Fruit fly (Drosophila melanogaster) whole organism, embryonic: Measurements from ENCODE around the gene pug.

ENCODE experiments used
- Adf1 ChIP-seq: fragments of 200-800 bp; sonication (Bioruptor generic); IDR thresholded peaks from 2 replicates; pipeline ENCODE4 v1.3.6; 2022; ENCODE audit warnings: missing biosample characterization, missing genetic modification characterization
- Atf3 ChIP-seq: fragments of 200-800 bp; sonication (Bioruptor generic); optimal IDR thresholded peaks from 3 replicates; lab custom pipeline; 2016; ENCODE audit warnings: missing biosample characterization, missing genetic modification characterization
- CG10274 ChIP-seq: fragments of 200-800 bp; sonication (Bioruptor generic); optimal IDR thresholded peaks from 3 replicates; lab custom pipeline; 2017; ENCODE audit warnings: missing biosample characterization, mild to moderate bottlenecking, missing genetic modification characterization
- CG10431 ChIP-seq: fragments of 200-800 bp; sonication (Bioruptor generic); optimal IDR thresholded peaks from 3 replicates; lab custom pipeline; 2018; ENCODE audit warnings: missing biosample characterization, mild to moderate bottlenecking, missing genetic modification characterization
- CG10565 ChIP-seq: fragments of 200-800 bp; sonication (Bioruptor generic); optimal IDR thresholded peaks from 3 replicates; lab custom pipeline; 2016; ENCODE audit warnings: missing biosample characterization, mild to moderate bottlenecking, missing genetic modification characterization
- CG11456 ChIP-seq: fragments of 200-800 bp; sonication (Bioruptor generic); IDR thresholded peaks from 3 replicates; pipeline ENCODE4 v1.3.6; 2022; ENCODE audit warnings: missing biosample characterization, missing genetic modification characterization
- CG11504 ChIP-seq: fragments of 200-800 bp; sonication (Bioruptor generic); optimal IDR thresholded peaks from 3 replicates; lab custom pipeline; 2019; ENCODE audit warnings: missing biosample characterization, mild to moderate bottlenecking, missing genetic modification characterization, moderate library complexity
- CG11696 ChIP-seq: fragments of 200-800 bp; sonication (Bioruptor generic); IDR thresholded peaks from 2 replicates; pipeline ENCODE4 v1.3.6; 2022; ENCODE audit warnings: missing biosample characterization, missing genetic modification characterization
- CG13287 ChIP-seq: fragments of 200-800 bp; sonication (Bioruptor generic); IDR thresholded peaks from 2 replicates; pipeline ENCODE4 v1.3.6; 2022; ENCODE audit warnings: missing biosample characterization, missing genetic modification characterization; ENCODE audit not compliant: partially characterized antibody
- CG13424 ChIP-seq: fragments of 200-800 bp; sonication (Bioruptor generic); optimal IDR thresholded peaks from 2 replicates; lab custom pipeline; 2019; ENCODE audit warnings: missing biosample characterization, mild to moderate bottlenecking, missing genetic modification characterization, moderate library complexity
- CG13894 ChIP-seq: fragments of 200-800 bp; sonication (Bioruptor generic); optimal IDR thresholded peaks from 3 replicates; lab custom pipeline; 2018; ENCODE audit warnings: missing biosample characterization, mild to moderate bottlenecking, missing genetic modification characterization, moderate library complexity
- CG14710 ChIP-seq: fragments of 200-800 bp; sonication (Bioruptor generic); optimal IDR thresholded peaks from 3 replicates; lab custom pipeline; 2019; ENCODE audit warnings: missing biosample characterization, mild to moderate bottlenecking, missing genetic modification characterization, moderate library complexity
- CG18011 ChIP-seq: fragments of 200-800 bp; sonication (Bioruptor generic); optimal IDR thresholded peaks from 2 replicates; lab custom pipeline; 2017; ENCODE audit warnings: missing biosample characterization, missing genetic modification characterization, mild to moderate bottlenecking, moderate library complexity, missing genotype
- CG2199 ChIP-seq: fragments of 200-800 bp; sonication (Bioruptor generic); IDR thresholded peaks from 3 replicates; pipeline ENCODE4 v1.3.6; 2022; ENCODE audit warnings: missing biosample characterization, missing genetic modification characterization
- CG2202 ChIP-seq: fragments of 200-800 bp; sonication (Bioruptor generic); optimal IDR thresholded peaks from 2 replicates; lab custom pipeline; 2018; ENCODE audit warnings: missing biosample characterization, mild to moderate bottlenecking, missing genetic modification characterization
- CG31365 ChIP-seq: fragments of 200-800 bp; sonication (Bioruptor generic); optimal IDR thresholded peaks from 2 replicates; lab custom pipeline; 2018; ENCODE audit warnings: missing biosample characterization, mild to moderate bottlenecking, missing genetic modification characterization
- CG3163 ChIP-seq: fragments of 200-800 bp; sonication (Bioruptor generic); optimal IDR thresholded peaks from 3 replicates; lab custom pipeline; 2016; ENCODE audit warnings: missing biosample characterization, missing genetic modification characterization
- CG32772 ChIP-seq: fragments of 200-800 bp; sonication (Bioruptor generic); IDR thresholded peaks from 2 replicates; pipeline ENCODE4 v1.3.6; 2022; ENCODE audit warnings: missing biosample characterization, missing genetic modification characterization
- CG33213 ChIP-seq: fragments of 200-800 bp; sonication (Bioruptor generic); optimal IDR thresholded peaks from 3 replicates; lab custom pipeline; 2016; ENCODE audit warnings: missing biosample characterization, missing genetic modification characterization
- CG34224 ChIP-seq: fragments of 200-800 bp; sonication (Bioruptor generic); IDR thresholded peaks from 3 replicates; pipeline ENCODE4 v1.3.6; 2022; ENCODE audit warnings: missing biosample characterization, missing genetic modification characterization; ENCODE audit not compliant: partially characterized antibody
- CG34376 ChIP-seq: fragments of 200-800 bp; sonication (Bioruptor generic); optimal IDR thresholded peaks from 2 replicates; lab custom pipeline; 2018; ENCODE audit warnings: missing biosample characterization, mild to moderate bottlenecking, missing genetic modification characterization
- CG3995 ChIP-seq: fragments of 200-800 bp; sonication (Bioruptor generic); optimal IDR thresholded peaks from 3 replicates; lab custom pipeline; 2016; ENCODE audit warnings: missing biosample characterization, missing genetic modification characterization
- CG4854 ChIP-seq: fragments of 200-800 bp; sonication (Bioruptor generic); optimal IDR thresholded peaks from 2 replicates; lab custom pipeline; 2016; ENCODE audit warnings: missing biosample characterization, missing genetic modification characterization, inconsistent platforms
- CG5245 ChIP-seq: fragments of 200-800 bp; sonication (Bioruptor generic); optimal IDR thresholded peaks from 3 replicates; lab custom pipeline; 2016; ENCODE audit warnings: missing biosample characterization, missing genetic modification characterization
- CG6254 ChIP-seq: fragments of 200-800 bp; sonication (Bioruptor generic); optimal IDR thresholded peaks from 3 replicates; lab custom pipeline; 2017; ENCODE audit warnings: mild to moderate bottlenecking, missing biosample characterization, missing genetic modification reagents, missing genetic modification characterization
- CG7987 ChIP-seq: fragments of 200-800 bp; sonication (Bioruptor generic); optimal IDR thresholded peaks from 2 replicates; lab custom pipeline; 2018; ENCODE audit warnings: missing biosample characterization, mild to moderate bottlenecking, missing genetic modification characterization, moderate library complexity
- CG8281 ChIP-seq: fragments of 200-800 bp; sonication (Bioruptor generic); optimal IDR thresholded peaks from 2 replicates; lab custom pipeline; 2018; ENCODE audit warnings: missing biosample characterization, mild to moderate bottlenecking, missing genetic modification characterization, moderate library complexity
- CG9215 ChIP-seq: fragments of 200-800 bp; sonication (Bioruptor generic); IDR thresholded peaks from 2 replicates; pipeline ENCODE4 v1.3.6; 2022; ENCODE audit warnings: missing biosample characterization, missing genetic modification characterization
- Deaf1 ChIP-seq: fragments of 200-800 bp; optimal IDR thresholded peaks from 3 replicates; lab custom pipeline; 2019; ENCODE audit warnings: missing biosample characterization, mild to moderate bottlenecking, missing genetic modification characterization, moderate library complexity
- ERR ChIP-seq: fragments of 200-800 bp; sonication (Bioruptor generic); optimal IDR thresholded peaks from 2 replicates; lab custom pipeline; 2016; ENCODE audit warnings: missing biosample characterization, missing genetic modification characterization
- Jarid2 ChIP-seq: fragments of 200-800 bp; sonication (Bioruptor generic); optimal IDR thresholded peaks from 3 replicates; lab custom pipeline; 2017; ENCODE audit warnings: mild to moderate bottlenecking, missing biosample characterization, missing genetic modification reagents, missing genetic modification characterization
- Nf-YC ChIP-seq: fragments of 200-800 bp; optimal IDR thresholded peaks from 3 replicates; lab custom pipeline; 2019; ENCODE audit warnings: missing biosample characterization, mild to moderate bottlenecking, missing genetic modification characterization, moderate library complexity
- Rfx ChIP-seq: fragments of 200-800 bp; sonication (Bioruptor generic); IDR thresholded peaks from 2 replicates; pipeline ENCODE4 v1.3.6; 2022; ENCODE audit warnings: missing biosample characterization, missing genetic modification characterization
- Xrp1 ChIP-seq: fragments of 200-800 bp; sonication (Bioruptor generic); IDR thresholded peaks from 2 replicates; pipeline ENCODE4 v1.3.6; 2022; ENCODE audit warnings: missing biosample characterization, missing genetic modification characterization
- ap ChIP-seq: fragments of 200-800 bp; sonication (Bioruptor generic); IDR thresholded peaks from 2 replicates; pipeline ENCODE4 v1.3.6; 2022; ENCODE audit warnings: missing biosample characterization, missing genetic modification characterization
- ash1 ChIP-seq: fragments of 200-800 bp; sonication (Bioruptor generic); optimal IDR thresholded peaks from 2 replicates; lab custom pipeline; 2018; ENCODE audit warnings: missing biosample characterization, mild to moderate bottlenecking, missing genetic modification characterization
- cad ChIP-seq: fragments of >200 bp; optimal IDR thresholded peaks from 2 replicates; lab custom pipeline; 2017; ENCODE audit warnings: missing biosample characterization, missing genetic modification characterization
- ci ChIP-seq: fragments of 200-800 bp; sonication (Bioruptor generic); IDR thresholded peaks from 3 replicates; pipeline ENCODE4 v1.3.6; 2022; ENCODE audit warnings: missing biosample characterization, missing genetic modification characterization
- dysf ChIP-seq: fragments of 200-800 bp; sonication (Bioruptor generic); IDR thresholded peaks from 3 replicates; pipeline ENCODE4 v1.3.6; 2022; ENCODE audit warnings: missing biosample characterization, missing genetic modification characterization
- emc ChIP-seq: fragments of 200-800 bp; sonication (Bioruptor generic); optimal IDR thresholded peaks from 2 replicates; lab custom pipeline; 2016; ENCODE audit warnings: missing biosample characterization, missing genetic modification characterization
- hkb ChIP-seq, 2 experiments: fragments of 200-800 bp in 1 of 2; fragments of >200 bp in 1 of 2; sonication (Bioruptor generic) in 1 of 2; IDR thresholded peaks in 1 of 2; optimal IDR thresholded peaks in 1 of 2; 2 replicates each; pipeline versions ENCODE4 v1.3.6 to Lab custom; 2017 to 2022; ENCODE audit warnings: missing biosample characterization in 1 of 2, missing genetic modification characterization in 1 of 2
- ind ChIP-seq: fragments of 200-800 bp; sonication (Bioruptor generic); optimal IDR thresholded peaks from 3 replicates; lab custom pipeline; 2016; ENCODE audit warnings: missing biosample characterization, missing genetic modification characterization
- knrl ChIP-seq: fragments of 200-800 bp; sonication (Bioruptor generic); IDR thresholded peaks from 3 replicates; pipeline ENCODE4 v1.3.6; 2022; ENCODE audit warnings: missing biosample characterization, missing genetic modification characterization; ENCODE audit not compliant: partially characterized antibody
- mld ChIP-seq: fragments of 200-800 bp; sonication (Bioruptor generic); IDR thresholded peaks from 3 replicates; pipeline ENCODE4 v1.3.6; 2022; ENCODE audit warnings: missing biosample characterization, missing genetic modification characterization; ENCODE audit not compliant: partially characterized antibody
- sim ChIP-seq: fragments of 200-800 bp; sonication (Bioruptor generic); IDR thresholded peaks from 2 replicates; pipeline ENCODE4 v1.3.6; 2022; ENCODE audit warnings: missing biosample characterization, missing genetic modification characterization
- slp2 ChIP-seq: fragments of 200-800 bp; sonication (Bioruptor generic); optimal IDR thresholded peaks from 2 replicates; lab custom pipeline; 2016; ENCODE audit warnings: missing biosample characterization, missing genetic modification characterization
- sug ChIP-seq: fragments of 200-800 bp; optimal IDR thresholded peaks from 2 replicates; lab custom pipeline; 2019; ENCODE audit warnings: missing biosample characterization, mild to moderate bottlenecking, missing genetic modification characterization, moderate library complexity
- trem ChIP-seq: fragments of 200-800 bp; optimal IDR thresholded peaks from 3 replicates; lab custom pipeline; 2019; ENCODE audit warnings: missing biosample characterization, mild to moderate bottlenecking, missing genetic modification characterization, moderate library complexity
- z ChIP-seq: fragments of 200-800 bp; sonication (Bioruptor generic); IDR thresholded peaks from 3 replicates; pipeline ENCODE4 v1.3.6; 2022; ENCODE audit warnings: missing biosample characterization, missing genetic modification characterization

The pug gene

dm6 chr3R:10677245-10677902 is 19.0 kb upstream of the pug start, which contains the start of gene CG6465 (continued):
- no peak for TF ChIP-seq CG10565 (GFP tag; lab: Kevin White, UChicago)
- peak; percentile 38 for TF ChIP-seq CG34376
- peak; percentile 70; the same call in 2 of the 3 replicates for TF ChIP-seq knrl
- peak; percentile 61 for TF ChIP-seq Deaf1 (tag; lab: Kevin White, UChicago)
- TF ChIP-seq Xrp1 (GFP tag; lab: Robert Waterston, UW), result peak; percentile 32; the same call in 1 of the 2 replicates
- TF ChIP-seq CG10274 (GFP tag; lab: Kevin White, UChicago), result peak; percentile 32
- TF ChIP-seq slp2 (GFP tag; lab: Kevin White, UChicago), result no peak
- TF ChIP-seq CG32772 (GFP tag; lab: Robert Waterston, UW), result no peak
- no peak for TF ChIP-seq ash1 (GFP tag; lab: Kevin White, UChicago)
- TF ChIP-seq CG33213 (GFP tag; lab: Kevin White, UChicago), result peak; percentile 37
- TF ChIP-seq emc (GFP tag; lab: Kevin White, UChicago), result no peak
- TF ChIP-seq CG13894 (tag; lab: Kevin White, UChicago), result peak; percentile 76
- no peak for TF ChIP-seq sim
- no peak for TF ChIP-seq hkb (optimal IDR thresholded peaks at IDR 0.05; lab: Kevin White, UChicago)
- TF ChIP-seq hkb (GFP tag; IDR thresholded peaks at IDR 0.05; lab: Robert Waterston, UW), result 0 out of 2 replicates have a peak, but pooled peaks have one; percentile 50
- TF ChIP-seq CG11456, result no peak
- TF ChIP-seq CG18011, result no peak
- TF ChIP-seq CG13424 (tag; lab: Kevin White, UChicago), result peak; percentile 17
- TF ChIP-seq CG8281 (tag; lab: Kevin White, UChicago), result no peak
- TF ChIP-seq CG3163 (GFP tag; lab: Kevin White, UChicago), result peak; percentile 8
- no peak for TF ChIP-seq CG10431 (GFP tag; lab: Kevin White, UChicago)
- TF ChIP-seq ci (GFP tag; lab: Robert Waterston, UW), result no peak; the same call in 2 of the 3 replicates
- no peak for TF ChIP-seq CG9215 (GFP tag; lab: Robert Waterston, UW)
- peak; percentile 48; the same call in 1 of the 2 replicates for TF ChIP-seq CG13287 (GFP tag; lab: Robert Waterston, UW)
- peak; percentile 58 for TF ChIP-seq Rfx
- no peak for TF ChIP-seq CG6254 (GFP tag; lab: Kevin White, UChicago)
- peak; percentile 21 for TF ChIP-seq trem (tag; lab: Kevin White, UChicago)
- peak; percentile 62; the same call in 2 of the 3 replicates for TF ChIP-seq dysf (GFP tag; lab: Robert Waterston, UW)
- TF ChIP-seq Atf3, result no peak
- peak; percentile 4 for TF ChIP-seq CG14710 (tag; lab: Kevin White, UChicago)
- TF ChIP-seq cad, result no peak
- peak; percentile 15 for TF ChIP-seq Jarid2 (GFP tag; lab: Kevin White, UChicago)
- no peak for TF ChIP-seq CG5245 (GFP tag; lab: Kevin White, UChicago)
- no peak for TF ChIP-seq ind
- no peak for TF ChIP-seq ap
- TF ChIP-seq CG11696 (GFP tag; lab: Robert Waterston, UW), result no peak
- TF ChIP-seq CG34224 (GFP tag; lab: Robert Waterston, UW), result no peak
- TF ChIP-seq CG2199 (GFP tag; lab: Robert Waterston, UW), result peak; percentile 93
- TF ChIP-seq z (GFP tag; lab: Robert Waterston, UW), result no peak
- TF ChIP-seq CG11504 (tag; lab: Kevin White, UChicago), result peak; percentile 69
- no peak for TF ChIP-seq mld
- TF ChIP-seq CG7987, result peak; percentile 6
- TF ChIP-seq sug (tag; lab: Kevin White, UChicago), result peak; percentile 49
- peak; percentile 45 for TF ChIP-seq Nf-YC
- TF ChIP-seq CG2202 (tag; lab: Kevin White, UChicago), result no peak
- no peak for TF ChIP-seq ERR
- no peak for TF ChIP-seq CG4854 (GFP tag; lab: Kevin White, UChicago)
- TF ChIP-seq CG3995 (GFP tag; lab: Kevin White, UChicago), result peak; percentile 52
- TF ChIP-seq Adf1 (GFP tag; lab: Robert Waterston, UW), result no peak
- TF ChIP-seq CG31365 (tag; lab: Kevin White, UChicago), result peak; percentile 100
